Worm (Caenorhabditis elegans) whole organism, L1 larva: ENCODE data around the gene F42A8.1.

Source experiments
- ceh-88 ChIP-seq: fragments of 200-800 bp; sonication (Bioruptor generic); IDR thresholded peaks from 2 replicates; pipeline ENCODE4 v1.3.6; 2022; ENCODE audit warnings: missing genetic modification characterization, missing compliant biosample characterization
- efl-1 ChIP-seq, 4 experiments: fragments of 150-350 bp; optimal IDR thresholded peaks in 3 of 4; peaks in 1 of 4; 1 replicate in 1 of 4; 2 replicates in 3 of 4; lab custom pipeline; 2014; ENCODE audit warnings: missing biosample characterization in 2 of 4, missing genetic modification characterization in 2 of 4, missing genetic modification reagents in 2 of 4
- elt-2 ChIP-seq: sonication (generic microtip); optimal IDR thresholded peaks from 2 replicates; lab custom pipeline; 2016; ENCODE audit warnings: missing genetic modification characterization, mild to moderate bottlenecking, inconsistent platforms, missing compliant biosample characterization, missing genetic modification reagents
- elt-3 ChIP-seq, 6 experiments: fragments of 150-350 bp in 1 of 6; sonication (generic microtip); optimal IDR thresholded peaks; 2 replicates each; lab custom pipeline; 2017 to 2018; ENCODE audit warnings: missing biosample characterization in 6 of 6, missing genetic modification characterization in 6 of 6, inconsistent platforms in 1 of 6
- fkh-8 ChIP-seq: sonication (generic microtip); optimal IDR thresholded peaks from 2 replicates; lab custom pipeline; 2016; ENCODE audit warnings: mild to moderate bottlenecking, missing genetic modification characterization, missing compliant biosample characterization
- grh-1 ChIP-seq: fragments of 200-800 bp; sonication (Bioruptor generic); IDR thresholded peaks from 2 replicates; pipeline ENCODE4 v1.3.6; 2022; ENCODE audit warnings: missing genetic modification reagents, missing genetic modification characterization, missing compliant biosample characterization
- nhr-28 ChIP-seq: fragments of 150-350 bp; optimal IDR thresholded peaks from 2 replicates; lab custom pipeline; 2014; ENCODE audit warnings: missing biosample characterization, missing genetic modification characterization
- snpc-4 ChIP-seq: fragments of 150-350 bp; optimal IDR thresholded peaks from 2 replicates; lab custom pipeline; 2014; ENCODE audit warnings: missing biosample characterization, missing genetic modification characterization
- sptf-1 ChIP-seq: fragments of 150-350 bp; optimal IDR thresholded peaks from 2 replicates; lab custom pipeline; 2014; ENCODE audit warnings: missing biosample characterization, missing genetic modification characterization
- zag-1 ChIP-seq: fragments of 150-350 bp; optimal IDR thresholded peaks from 2 replicates; lab custom pipeline; 2014; ENCODE audit warnings: missing biosample characterization, missing genetic modification characterization
- zip-4 ChIP-seq: fragments of 200-800 bp; sonication (Bioruptor generic); optimal IDR thresholded peaks from 2 replicates; lab custom pipeline; 2018; ENCODE audit warnings: mild to moderate bottlenecking, missing genetic modification characterization, moderate library complexity, missing compliant biosample characterization
- ztf-4 ChIP-seq: fragments of 150-350 bp; optimal IDR thresholded peaks from 2 replicates; lab custom pipeline; 2014; ENCODE audit warnings: missing biosample characterization, missing genetic modification characterization

DNA sequence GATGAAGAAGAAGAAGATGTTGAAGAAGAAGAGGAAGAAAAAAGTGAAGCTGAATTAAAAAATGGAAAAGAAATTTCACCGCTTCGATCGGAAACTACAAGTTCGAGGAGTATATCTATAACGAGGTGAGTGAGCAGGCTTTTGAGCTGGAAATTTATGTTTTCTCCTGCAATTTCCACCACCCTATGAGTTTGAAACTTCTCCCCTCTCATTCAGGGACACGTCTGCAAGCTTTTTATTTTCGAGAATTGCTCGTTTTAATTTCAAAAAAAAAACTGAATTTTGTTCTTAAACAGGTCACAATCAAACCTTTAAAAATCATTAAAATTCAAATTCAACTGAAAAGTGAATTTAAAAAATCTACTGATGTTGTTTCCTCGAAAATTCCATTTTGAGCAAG lies 15.9 kb upstream of the F42A8.1 start:
- no peak for TF ChIP-seq efl-1 (optimal IDR thresholded peaks at IDR 0.05; lab: Kevin White, UChicago)
- peak in 1 of 2 experiments; percentile 75 for TF ChIP-seq efl-1 (GFP tag; optimal IDR thresholded peaks at IDR 0.05 in 1 of 2; lab: Kevin White, UChicago)
- no peak for TF ChIP-seq zag-1 (tag; lab: Kevin White, UChicago)
- no peak for TF ChIP-seq snpc-4 (tag; lab: Kevin White, UChicago)
- TF ChIP-seq grh-1, result no peak
- no peak for TF ChIP-seq ceh-88 (GFP tag; lab: Robert Waterston, UW)
- TF ChIP-seq nhr-28 (tag; lab: Kevin White, UChicago), result no peak
- no peak for TF ChIP-seq elt-2 (tag; lab: Kevin White, UChicago)
- no peak for TF ChIP-seq fkh-8
- TF ChIP-seq elt-3 (tag; optimal IDR thresholded peaks at IDR 0.05; lab: Kevin White, UChicago), result no peak
- TF ChIP-seq sptf-1 (tag; lab: Kevin White, UChicago), result no peak
- no peak for TF ChIP-seq zip-4 (GFP tag; lab: Kevin White, UChicago)
- no peak for TF ChIP-seq ztf-4 (tag; lab: Kevin White, UChicago)
